Worm (Caenorhabditis elegans) whole organism, L4 larva: ENCODE measurements around the gene tig-3.

Experiments
- F26F4.8 ChIP-seq: fragments of 200-800 bp; sonication (Bioruptor generic); conservative IDR thresholded peaks from 2 replicates; pipeline ENCODE4 v1.3.6; 2022; ENCODE audit warnings: missing genetic modification characterization, missing compliant biosample characterization
- F44E2.7 ChIP-seq: fragments of 200-800 bp; sonication (Bioruptor generic); IDR thresholded peaks from 2 replicates; pipeline ENCODE4 v2.1.2; 2022; ENCODE audit warnings: missing genetic modification characterization, missing compliant biosample characterization
- R02D3.7 ChIP-seq: fragments of 150-350 bp; sonication (generic microtip); optimal IDR thresholded peaks from 3 replicates; lab custom pipeline; 2014; ENCODE audit warnings: missing biosample characterization, missing genetic modification characterization
- Y48G9A.11 ChIP-seq: fragments of 200-800 bp; sonication (Bioruptor generic); IDR thresholded peaks from 2 replicates; pipeline ENCODE4 v1.3.6; 2022; ENCODE audit warnings: missing genetic modification reagents, missing genetic modification characterization, missing compliant biosample characterization
- Y5F2A.4 ChIP-seq: fragments of 200-800 bp; sonication (Bioruptor generic); optimal IDR thresholded peaks from 2 replicates; lab custom pipeline; 2018; ENCODE audit warnings: mild to moderate bottlenecking, missing genetic modification characterization, missing compliant biosample characterization
- Y75B8A.6 ChIP-seq: fragments of 200-800 bp; sonication (Bioruptor generic); IDR thresholded peaks from 2 replicates; pipeline ENCODE4 v1.3.6; 2022; ENCODE audit warnings: missing genetic modification reagents, missing genetic modification characterization, missing compliant biosample characterization
- aha-1 ChIP-seq: fragments of 150-350 bp; peaks from one replicate; lab custom pipeline; 2014; ENCODE audit warnings: missing biosample characterization, missing genetic modification characterization
- arid-1 ChIP-seq: fragments of 200-800 bp; sonication (Bioruptor generic); conservative IDR thresholded peaks from 2 replicates; pipeline ENCODE4 v1.3.6; 2022; ENCODE audit warnings: missing genetic modification reagents, missing genetic modification characterization, missing compliant biosample characterization
- ceh-28 ChIP-seq: fragments of 150-350 bp; optimal IDR thresholded peaks from 2 replicates; lab custom pipeline; 2014; ENCODE audit warnings: missing biosample characterization, missing genetic modification reagents, missing genetic modification characterization
- ces-1 ChIP-seq: fragments of 150-350 bp; sonication (generic microtip); optimal IDR thresholded peaks from 4 replicates; lab custom pipeline; 2014; ENCODE audit warnings: missing biosample characterization, missing genetic modification reagents, missing genetic modification characterization
- daf-12 ChIP-seq: fragments of 150-350 bp; optimal IDR thresholded peaks from 2 replicates; lab custom pipeline; 2014; ENCODE audit warnings: missing biosample characterization, missing genetic modification reagents, missing genetic modification characterization
- daf-19 ChIP-seq: fragments of 200-800 bp; sonication (Bioruptor generic); conservative IDR thresholded peaks from 2 replicates; pipeline ENCODE4 v1.3.6; 2022; ENCODE audit warnings: missing genetic modification characterization, missing compliant biosample characterization
- daf-8 ChIP-seq: fragments of 200-800 bp; sonication (Bioruptor generic); IDR thresholded peaks from 2 replicates; pipeline ENCODE4 v1.3.6; 2022; ENCODE audit warnings: missing genetic modification characterization, missing compliant biosample characterization
- dmd-6 ChIP-seq: fragments of 200-800 bp; sonication (Bioruptor generic); IDR thresholded peaks from 2 replicates; pipeline ENCODE4 v1.3.6; 2022; ENCODE audit warnings: missing genetic modification reagents, missing genetic modification characterization, missing compliant biosample characterization
- dmd-8 ChIP-seq: fragments of 200-800 bp; sonication (Bioruptor generic); IDR thresholded peaks from 2 replicates; pipeline ENCODE4 v1.3.6; 2022; ENCODE audit warnings: missing genetic modification characterization, missing compliant biosample characterization
- dmd-9 ChIP-seq: fragments of 200-800 bp; sonication (Bioruptor generic); IDR thresholded peaks from 2 replicates; pipeline ENCODE4 v1.3.6; 2022; ENCODE audit warnings: missing genetic modification reagents, missing genetic modification characterization, missing compliant biosample characterization
- dve-1 ChIP-seq: sonication (generic microtip); optimal IDR thresholded peaks from 2 replicates; lab custom pipeline; 2017; ENCODE audit warnings: antibody characterized with exemption, mild to moderate bottlenecking, missing genetic modification characterization, missing compliant biosample characterization; ENCODE audit not compliant: insufficient read depth
- egl-43 ChIP-seq: fragments of 200-800 bp; sonication (Bioruptor generic); IDR thresholded peaks from 2 replicates; pipeline ENCODE4 v1.3.6; 2022; ENCODE audit warnings: missing genetic modification reagents, missing genetic modification characterization, missing compliant biosample characterization
- fos-1 ChIP-seq: fragments of 150-350 bp; optimal IDR thresholded peaks from 2 replicates; lab custom pipeline; 2014; ENCODE audit warnings: missing biosample characterization, missing genetic modification characterization
- gei-8 ChIP-seq: fragments of 200-800 bp; sonication (Bioruptor generic); optimal IDR thresholded peaks from 2 replicates; lab custom pipeline; 2018; ENCODE audit warnings: mild to moderate bottlenecking, missing genetic modification characterization, missing compliant biosample characterization
- hif-1 ChIP-seq, 2 experiments: sonication (generic microtip); optimal IDR thresholded peaks; 2 replicates each; lab custom pipeline; 2016 to 2017; ENCODE audit warnings: missing compliant biosample characterization in 2 of 2, missing genetic modification characterization in 2 of 2, missing genetic modification reagents in 2 of 2, missing genotype in 2 of 2, mild to moderate bottlenecking in 1 of 2
- hlh-11 ChIP-seq: fragments of 200-800 bp; sonication (Bioruptor generic); optimal IDR thresholded peaks from 2 replicates; lab custom pipeline; 2018; ENCODE audit warnings: mild to moderate bottlenecking, missing genetic modification characterization, missing compliant biosample characterization
- hmg-1.1 ChIP-seq: fragments of 200-800 bp; sonication (Bioruptor generic); IDR thresholded peaks from 2 replicates; pipeline ENCODE4 v1.3.6; 2022; ENCODE audit warnings: missing genetic modification reagents, missing genetic modification characterization, missing compliant biosample characterization
- lin-13 ChIP-seq: fragments of 150-350 bp; optimal IDR thresholded peaks from 2 replicates; lab custom pipeline; 2014; ENCODE audit warnings: missing biosample characterization, missing genetic modification reagents, missing genetic modification characterization
- lin-39 ChIP-seq: fragments of 150-350 bp; optimal IDR thresholded peaks from 2 replicates; lab custom pipeline; 2014; ENCODE audit warnings: missing biosample characterization, missing genetic modification reagents, missing genetic modification characterization
- lsy-2 ChIP-seq, 2 experiments: fragments of 150-350 bp in 1 of 2; sonication (generic microtip) in 1 of 2; optimal IDR thresholded peaks; 2 replicates each; lab custom pipeline; 2014 to 2017; ENCODE audit warnings: missing biosample characterization in 2 of 2, missing genetic modification characterization in 2 of 2
- mdl-1 ChIP-seq, 2 experiments: fragments of 150-350 bp in 1 of 2; sonication (generic microtip) in 1 of 2; optimal IDR thresholded peaks; 2 replicates each; lab custom pipeline; 2014 to 2017; ENCODE audit warnings: missing biosample characterization in 2 of 2, missing genetic modification characterization in 2 of 2
- mep-1 ChIP-seq: fragments of 150-350 bp; sonication (generic microtip); optimal IDR thresholded peaks from 3 replicates; lab custom pipeline; 2014; ENCODE audit warnings: missing biosample characterization, missing genetic modification characterization
- mes-2 ChIP-seq: sonication (generic microtip); optimal IDR thresholded peaks from 2 replicates; lab custom pipeline; 2016; ENCODE audit warnings: missing genotype, mild to moderate bottlenecking, missing genetic modification characterization, missing compliant biosample characterization; ENCODE audit not compliant: poor library complexity, severe bottlenecking
- mxl-2 ChIP-seq: fragments of 200-800 bp; sonication (Bioruptor generic); conservative IDR thresholded peaks from 2 replicates; pipeline ENCODE4 v1.3.6; 2022; ENCODE audit warnings: missing genetic modification reagents, missing genetic modification characterization, missing compliant biosample characterization
- mxl-3 ChIP-seq: fragments of 200-800 bp; sonication (Bioruptor generic); optimal IDR thresholded peaks from 2 replicates; lab custom pipeline; 2018; ENCODE audit warnings: mild to moderate bottlenecking, missing genetic modification characterization, missing compliant biosample characterization
- nhr-25 ChIP-seq: sonication (generic microtip); optimal IDR thresholded peaks from 2 replicates; lab custom pipeline; 2017; ENCODE audit warnings: missing genetic modification characterization, mild to moderate bottlenecking, missing compliant biosample characterization, antibody characterized with exemption, moderate library complexity, borderline replicate concordance; ENCODE audit not compliant: insufficient read depth
- nhr-28 ChIP-seq: fragments of 150-350 bp; optimal IDR thresholded peaks from 2 replicates; lab custom pipeline; 2014; ENCODE audit warnings: missing biosample characterization, missing genetic modification characterization
- nhr-41 ChIP-seq: fragments of 200-800 bp; sonication (Bioruptor generic); IDR thresholded peaks from 2 replicates; pipeline ENCODE4 v1.3.6; 2022; ENCODE audit warnings: missing genetic modification reagents, missing genetic modification characterization, missing compliant biosample characterization
- nhr-42 ChIP-seq: fragments of 200-800 bp; sonication (Bioruptor generic); IDR thresholded peaks from 2 replicates; pipeline ENCODE4 v1.3.6; 2022; ENCODE audit warnings: missing genetic modification characterization, missing compliant biosample characterization
- nhr-48 ChIP-seq: sonication (generic microtip); optimal IDR thresholded peaks from 2 replicates; lab custom pipeline; 2016; ENCODE audit warnings: mild to moderate bottlenecking, missing genetic modification characterization, missing compliant biosample characterization
- nhr-6 ChIP-seq: fragments of 150-350 bp; optimal IDR thresholded peaks from 2 replicates; lab custom pipeline; 2014; ENCODE audit warnings: missing biosample characterization, missing genetic modification characterization
- nhr-77 ChIP-seq: fragments of 150-350 bp; optimal IDR thresholded peaks from 2 replicates; lab custom pipeline; 2014; ENCODE audit warnings: missing biosample characterization, missing genetic modification characterization
- sdz-12 ChIP-seq: fragments of 200-800 bp; sonication (Bioruptor generic); optimal IDR thresholded peaks from 2 replicates; lab custom pipeline; 2018; ENCODE audit warnings: mild to moderate bottlenecking, missing genetic modification characterization, missing compliant biosample characterization
- set-16 ChIP-seq: fragments of 200-800 bp; sonication (Bioruptor generic); IDR thresholded peaks from 2 replicates; pipeline ENCODE4 v1.3.6; 2022; ENCODE audit warnings: missing genetic modification reagents, missing genetic modification characterization, missing compliant biosample characterization
- unc-62 ChIP-seq, 3 experiments: fragments of 150-350 bp in 1 of 3; sonication (generic microtip); optimal IDR thresholded peaks in 2 of 3; peaks in 1 of 3; 1 replicate in 1 of 3; 2 replicates in 2 of 3; lab custom pipeline; 2014 to 2017; ENCODE audit warnings: missing biosample characterization in 3 of 3, missing genetic modification characterization in 3 of 3, missing genetic modification reagents in 3 of 3, missing genotype in 1 of 3
- zfp-3 ChIP-seq: fragments of 200-800 bp; sonication (Bioruptor generic); conservative IDR thresholded peaks from 2 replicates; pipeline ENCODE4 v1.3.6; 2022; ENCODE audit warnings: missing genetic modification reagents, missing genetic modification characterization, missing compliant biosample characterization
- ztf-7 ChIP-seq: fragments of 150-350 bp; optimal IDR thresholded peaks from 2 replicates; lab custom pipeline; 2014; ENCODE audit warnings: missing biosample characterization, missing genetic modification characterization

The tig-3 gene

DNA sequence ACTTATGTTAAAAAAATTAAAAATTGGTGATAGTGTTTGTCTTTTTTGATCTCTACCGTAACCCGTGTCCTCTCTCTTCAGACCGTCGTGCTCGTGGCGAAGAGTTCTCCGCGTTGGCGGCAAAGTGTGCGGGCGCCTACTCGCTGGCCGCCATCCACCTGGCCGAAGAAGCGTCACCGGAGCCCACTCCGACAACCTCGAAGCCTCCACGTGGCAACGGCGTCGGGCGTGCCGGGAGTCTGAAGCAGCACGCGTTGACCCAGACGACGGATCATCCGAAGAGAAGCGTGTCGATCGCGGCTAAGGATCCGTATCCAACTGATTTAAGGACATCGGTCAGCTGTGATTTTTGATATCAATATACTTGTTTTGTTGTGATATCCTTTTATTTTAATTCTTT, 21.4 kb upstream of the tig-3 start (continued):
- TF ChIP-seq gei-8 (GFP tag; lab: Kevin White, UChicago) (no peak), daf-8 (GFP tag; lab: Robert Waterston, UW) (no peak), aha-1 (tag; lab: Kevin White, UChicago) (peak; percentile 80), nhr-42 (GFP tag; lab: Robert Waterston, UW) (0 out of 2 replicates have a peak, but pooled peaks have one; percentile 52), dmd-6 (GFP tag; lab: Robert Waterston, UW) (no peak), mep-1 (tag; lab: Kevin White, UChicago) (no peak), mxl-3 (GFP tag; lab: Kevin White, UChicago) (no peak), ceh-28 (no peak), daf-19 (GFP tag; lab: Robert Waterston, UW) (no peak), F26F4.8 (GFP tag; lab: Robert Waterston, UW) (no peak), Y5F2A.4 (no peak)

DNA sequence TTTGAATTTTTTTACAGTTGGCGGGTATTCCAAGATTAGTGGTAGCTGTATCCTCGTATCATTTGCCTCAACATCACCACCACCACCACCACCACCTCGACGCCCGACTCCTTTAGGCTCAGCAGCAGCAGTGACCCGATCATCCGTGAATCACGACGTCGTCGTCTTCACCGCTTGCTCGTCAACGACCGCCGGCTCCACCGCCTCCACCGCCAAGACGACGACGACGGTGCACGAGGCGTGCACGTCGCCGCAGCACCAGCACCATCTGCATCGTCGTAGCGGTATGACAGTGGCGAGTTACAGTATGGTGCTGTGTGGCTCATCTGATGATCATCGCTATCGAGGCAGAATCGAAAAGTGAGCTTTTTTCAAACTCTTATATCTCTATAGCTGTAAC, 16.6 kb upstream of the tig-3 start, which contains the start of gene rga-9:
TSS of gene rga-9 (plus strand) at position 16 of the 400 bp plus-strand sequence.
- peak; percentile 93 for TF ChIP-seq set-16
- peak in 1 of 2 experiments; percentile 24 for TF ChIP-seq unc-62 (GFP tag; optimal IDR thresholded peaks at IDR 0.05 in 1 of 2; lab: Kevin White, UChicago)
- TF ChIP-seq unc-62 (tag; optimal IDR thresholded peaks at IDR 0.05; lab: Kevin White, UChicago) = no peak
- no peak for TF ChIP-seq sdz-12 (GFP tag; lab: Kevin White, UChicago)
- TF ChIP-seq zfp-3 (GFP tag; lab: Robert Waterston, UW) = no peak
- no peak for TF ChIP-seq daf-8 (GFP tag; lab: Robert Waterston, UW)
- no peak for TF ChIP-seq gei-8 (GFP tag; lab: Kevin White, UChicago)
- no peak for TF ChIP-seq ztf-7
- no peak for TF ChIP-seq nhr-41
- 0 out of 2 replicates have a peak, but pooled peaks have one; percentile 15 for TF ChIP-seq nhr-42 (GFP tag; lab: Robert Waterston, UW)
- TF ChIP-seq Y48G9A.11 (GFP tag; lab: Robert Waterston, UW) = no peak
- TF ChIP-seq mdl-1 (tag; optimal IDR thresholded peaks at IDR 0.05; lab: Kevin White, UChicago) = no peak
- peak; percentile 51; the same call in 1 of the 2 replicates for TF ChIP-seq egl-43
- TF ChIP-seq nhr-25 (tag; lab: Kevin White, UChicago) = no peak

DNA sequence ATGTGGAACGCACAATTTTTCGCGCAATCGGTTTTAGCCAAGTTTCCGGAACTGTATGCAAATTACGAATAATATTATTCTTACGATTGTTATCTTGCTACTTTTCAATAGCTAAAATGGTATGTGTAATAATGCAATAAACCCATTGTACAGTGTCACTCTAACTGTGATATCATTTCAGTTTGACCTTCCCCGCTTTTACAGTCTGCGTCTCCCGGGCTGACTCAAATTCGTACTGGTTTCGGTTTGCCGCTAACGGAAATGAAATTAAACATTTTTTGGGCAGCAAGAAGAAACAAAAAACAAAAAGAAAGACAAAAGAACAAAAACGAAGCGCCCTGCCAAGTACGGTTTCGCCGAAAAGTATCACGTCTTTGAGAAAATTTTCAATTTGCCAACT, 14.9 kb upstream of the tig-3 start:
- no peak for TF ChIP-seq nhr-6 (tag; lab: Kevin White, UChicago)
- TF ChIP-seq ces-1 (GFP tag; lab: Kevin White, UChicago) = no peak
- TF ChIP-seq dmd-6 (GFP tag; lab: Robert Waterston, UW) = peak; percentile 38; the same call in 1 of the 2 replicates
- peak; percentile 20 for TF ChIP-seq nhr-77
- TF ChIP-seq dmd-9 (GFP tag; lab: Robert Waterston, UW) = no peak
- TF ChIP-seq hif-1 (tag; optimal IDR thresholded peaks at IDR 0.05; lab: Kevin White, UChicago) = no peak
- TF ChIP-seq F44E2.7 (GFP tag; lab: Robert Waterston, UW) = no peak
- TF ChIP-seq R02D3.7 = no peak
- TF ChIP-seq mxl-2 (GFP tag; lab: Robert Waterston, UW) = no peak
- peak in 1 of 2 experiments; percentile 68 for TF ChIP-seq unc-62 (GFP tag; optimal IDR thresholded peaks at IDR 0.05 in 1 of 2; lab: Kevin White, UChicago)
- no peak for TF ChIP-seq unc-62 (tag; optimal IDR thresholded peaks at IDR 0.05; lab: Kevin White, UChicago)
- no peak for TF ChIP-seq daf-12 (tag; lab: Kevin White, UChicago)
- TF ChIP-seq nhr-28 (tag; lab: Kevin White, UChicago) = peak; percentile 63
- TF ChIP-seq hlh-11 (tag; lab: Kevin White, UChicago) = peak; percentile 16
- TF ChIP-seq mes-2 (tag; lab: Kevin White, UChicago) = peak; percentile 19
- peak; percentile 40; the same call in 1 of the 2 replicates for TF ChIP-seq hmg-1.1 (GFP tag; lab: Robert Waterston, UW)
- TF ChIP-seq Y75B8A.6 (GFP tag; lab: Robert Waterston, UW) = no peak
- TF ChIP-seq dve-1 (tag; lab: Kevin White, UChicago) = peak; percentile 50
- no peak for TF ChIP-seq lin-13 (GFP tag; lab: Kevin White, UChicago)
- TF ChIP-seq nhr-48 (tag; lab: Kevin White, UChicago) = peak; percentile 6
- TF ChIP-seq dmd-8 (GFP tag; lab: Robert Waterston, UW) = no peak
- no peak for TF ChIP-seq arid-1 (GFP tag; lab: Robert Waterston, UW)
- TF ChIP-seq lin-39 = no peak
- peak in 1 of 2 experiments; percentile 24 for TF ChIP-seq lsy-2 (tag; optimal IDR thresholded peaks at IDR 0.05; lab: Kevin White, UChicago)
- no peak for TF ChIP-seq fos-1 (tag; lab: Kevin White, UChicago)
- TF ChIP-seq, all 104 proteins: peak for 10
